Fruit fly (Drosophila melanogaster) whole organism: ENCODE data around the gene CG6592.

ENCODE experiments used
- EcR ChIP-seq, 2 experiments: fragments of >200 bp; optimal IDR thresholded peaks; 2 replicates each; lab custom pipeline; 2017; ENCODE audit warnings: missing biosample characterization in 2 of 2, missing genetic modification characterization in 2 of 2, missing genetic modification reagents in 2 of 2
- usp ChIP-seq: fragments of >200 bp; optimal IDR thresholded peaks from 2 replicates; lab custom pipeline; 2017; ENCODE audit warnings: missing biosample characterization, missing genetic modification characterization, mixed read lengths

DNA sequence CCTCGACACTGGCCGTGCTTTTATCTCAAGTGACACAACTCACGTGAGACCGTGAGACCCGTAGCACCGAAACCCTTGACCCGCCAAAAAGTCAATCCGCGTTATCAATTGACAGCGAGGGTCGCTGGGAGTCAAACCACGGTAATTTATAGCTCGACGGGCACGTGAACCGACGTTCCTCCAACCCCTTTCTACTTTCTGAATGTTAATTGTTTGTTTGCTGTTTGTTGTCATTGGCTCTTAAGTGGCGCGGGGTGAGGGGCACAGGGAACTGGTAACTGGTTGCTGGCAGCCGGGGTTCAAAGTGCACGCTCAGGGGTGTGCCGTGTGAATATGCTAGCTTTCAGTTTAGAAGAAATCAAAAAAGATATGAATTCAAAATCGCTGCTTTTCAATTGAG, 47.3 kb downstream of the CG6592 start:
- no peak for TF ChIP-seq EcR (GFP tag; optimal IDR thresholded peaks at IDR 0.05; lab: Kevin White, UChicago)
- no peak for TF ChIP-seq usp (GFP tag; lab: Kevin White, UChicago)
